Fruit fly (Drosophila melanogaster): ENCODE measurements around the gene CG14054.
A peak's percentile ranks its signal among the peaks of the same experiment; 100 is the strongest.

The CG14054 gene

dm6 chrX:2031308-2031707 lies 34.9 kb downstream of the CG14054 start:
- TF ChIP-seq CG7045 (GFP tag; optimal IDR thresholded peaks at IDR 0.05) (no peak), CG7101 (tag; optimal IDR thresholded peaks at IDR 0.05) (no peak), tj (GFP tag; optimal IDR thresholded peaks at IDR 0.05) (peak; percentile 92), CG12768 (GFP tag; optimal IDR thresholded peaks at IDR 0.05) (no peak), CG33017 (tag; optimal IDR thresholded peaks at IDR 0.05) (no peak), pad (GFP tag; optimal IDR thresholded peaks at IDR 0.05) (no peak)

DNA sequence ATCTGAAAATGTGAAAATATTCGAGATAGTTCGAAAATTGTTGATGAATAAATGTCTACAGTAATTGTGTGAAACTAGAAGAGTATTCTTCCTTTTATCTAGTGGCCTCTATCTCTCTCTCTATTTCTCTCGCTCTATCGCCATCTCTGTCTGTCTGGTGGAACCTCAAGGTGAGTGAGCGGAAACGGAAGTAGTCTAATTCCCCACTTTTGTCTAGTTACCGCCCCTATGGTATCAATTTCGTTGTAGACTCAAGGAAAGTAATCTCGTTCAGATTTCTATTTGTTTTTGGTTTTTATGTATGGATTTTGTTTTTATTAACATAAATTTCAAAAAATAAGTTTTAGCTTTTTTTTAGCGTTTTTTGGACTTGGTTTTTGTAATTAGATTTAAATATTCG lies 41.3 kb downstream of the CG14054 start:
- TF ChIP-seq pad (GFP tag; optimal IDR thresholded peaks at IDR 0.05), result no peak
- no peak for TF ChIP-seq CG7045 (GFP tag; optimal IDR thresholded peaks at IDR 0.05)
- TF ChIP-seq kay (GFP tag; ENCODE audit: borderline replicate concordance), result no peak
- TF ChIP-seq CG33017 (tag; optimal IDR thresholded peaks at IDR 0.05), result no peak

All from whole organism, adult.